Fruit fly (Drosophila melanogaster) whole organism, embryonic: ENCODE data around the gene Ipo9.

Source experiments
- BEAF-32 ChIP-seq: fragments of 200-800 bp; sonication (Bioruptor generic); optimal IDR thresholded peaks from 3 replicates; lab custom pipeline; 2017; ENCODE audit warnings: missing biosample characterization, missing genetic modification characterization, mild to moderate bottlenecking, moderate library complexity, missing genetic modification reagents
- C15 ChIP-seq: fragments of 200-800 bp; sonication (Bioruptor generic); IDR thresholded peaks from 3 replicates; pipeline ENCODE4 v1.3.6; 2022; ENCODE audit warnings: missing biosample characterization, missing genetic modification characterization
- CG11695 ChIP-seq: fragments of 200-800 bp; sonication (Bioruptor generic); IDR thresholded peaks from 3 replicates; pipeline ENCODE4 v1.3.6; 2022; ENCODE audit warnings: missing biosample characterization, missing genetic modification characterization
- CG13287 ChIP-seq: fragments of 200-800 bp; sonication (Bioruptor generic); IDR thresholded peaks from 2 replicates; pipeline ENCODE4 v1.3.6; 2022; ENCODE audit warnings: missing biosample characterization, missing genetic modification characterization; ENCODE audit not compliant: partially characterized antibody
- CG13424 ChIP-seq: fragments of 200-800 bp; sonication (Bioruptor generic); optimal IDR thresholded peaks from 2 replicates; lab custom pipeline; 2019; ENCODE audit warnings: missing biosample characterization, mild to moderate bottlenecking, missing genetic modification characterization, moderate library complexity
- CG15514 ChIP-seq: fragments of 200-800 bp; sonication (Bioruptor generic); optimal IDR thresholded peaks from 3 replicates; lab custom pipeline; 2017; ENCODE audit warnings: missing biosample characterization, missing genetic modification characterization, mild to moderate bottlenecking, moderate library complexity, missing genetic modification reagents
- CG16813 ChIP-seq: fragments of 200-800 bp; sonication (Bioruptor generic); IDR thresholded peaks from 3 replicates; pipeline ENCODE4 v1.3.6; 2022; ENCODE audit warnings: missing biosample characterization, missing genetic modification characterization; ENCODE audit not compliant: partially characterized antibody
- CG16863 ChIP-seq: fragments of 200-800 bp; sonication (Bioruptor generic); optimal IDR thresholded peaks from 3 replicates; lab custom pipeline; 2016; ENCODE audit warnings: missing biosample characterization, missing genetic modification characterization
- CG17802 ChIP-seq: fragments of 200-800 bp; sonication (Bioruptor generic); optimal IDR thresholded peaks from 2 replicates; lab custom pipeline; 2018; ENCODE audit warnings: missing biosample characterization, mild to moderate bottlenecking, missing genetic modification characterization, moderate library complexity
- CG2202 ChIP-seq: fragments of 200-800 bp; sonication (Bioruptor generic); optimal IDR thresholded peaks from 2 replicates; lab custom pipeline; 2018; ENCODE audit warnings: missing biosample characterization, mild to moderate bottlenecking, missing genetic modification characterization
- CG2678 ChIP-seq: fragments of 200-800 bp; sonication (Bioruptor generic); optimal IDR thresholded peaks from 3 replicates; lab custom pipeline; 2019; ENCODE audit warnings: missing biosample characterization, mild to moderate bottlenecking, missing genetic modification characterization, moderate library complexity
- CG6791 ChIP-seq: fragments of 200-800 bp; sonication (Bioruptor generic); IDR thresholded peaks from 3 replicates; pipeline ENCODE4 v1.3.6; 2022; ENCODE audit warnings: missing biosample characterization, missing genetic modification characterization; ENCODE audit not compliant: partially characterized antibody
- CG7928 ChIP-seq: fragments of 200-800 bp; sonication (Bioruptor generic); optimal IDR thresholded peaks from 2 replicates; lab custom pipeline; 2017; ENCODE audit warnings: missing biosample characterization, mild to moderate bottlenecking, missing genetic modification characterization
- CG7963 ChIP-seq: fragments of 200-800 bp; sonication (Bioruptor generic); IDR thresholded peaks from 3 replicates; pipeline ENCODE4 v1.3.6; 2022; ENCODE audit warnings: missing biosample characterization, missing genetic modification characterization; ENCODE audit not compliant: partially characterized antibody
- CG9215 ChIP-seq: fragments of 200-800 bp; sonication (Bioruptor generic); IDR thresholded peaks from 2 replicates; pipeline ENCODE4 v1.3.6; 2022; ENCODE audit warnings: missing biosample characterization, missing genetic modification characterization
- CG9727 ChIP-seq: fragments of 200-800 bp; sonication (Bioruptor generic); optimal IDR thresholded peaks from 3 replicates; lab custom pipeline; 2017; ENCODE audit warnings: missing biosample characterization, mild to moderate bottlenecking, missing genetic modification characterization
- Chrac-16 ChIP-seq: fragments of 200-800 bp; sonication (Bioruptor generic); optimal IDR thresholded peaks from 3 replicates; lab custom pipeline; 2016; ENCODE audit warnings: missing biosample characterization, missing genetic modification characterization
- Ets65A ChIP-seq: fragments of 200-800 bp; sonication (Bioruptor generic); peaks from one replicate; lab custom pipeline; 2016; ENCODE audit warnings: missing biosample characterization, missing genetic modification characterization
- Ets97D ChIP-seq: fragments of 200-800 bp; sonication (Bioruptor generic); optimal IDR thresholded peaks from 3 replicates; lab custom pipeline; 2016; ENCODE audit warnings: missing biosample characterization, missing genetic modification characterization
- Gug ChIP-seq: fragments of 200-800 bp; sonication (Bioruptor generic); IDR thresholded peaks from 4 replicates; pipeline ENCODE4 v1.3.6; 2022; ENCODE audit warnings: missing biosample characterization, missing genetic modification characterization
- Hand ChIP-seq: fragments of 200-800 bp; sonication (Bioruptor generic); optimal IDR thresholded peaks from 2 replicates; lab custom pipeline; 2017; ENCODE audit warnings: mild to moderate bottlenecking, missing biosample characterization, missing genetic modification reagents, missing genetic modification characterization
- Hr3 ChIP-seq: fragments of 200-800 bp; sonication (Bioruptor generic); optimal IDR thresholded peaks from 3 replicates; lab custom pipeline; 2016; ENCODE audit warnings: missing biosample characterization, missing genetic modification characterization
- Hr78 ChIP-seq, 2 experiments: fragments of 200-800 bp in 1 of 2; fragments of >200 bp in 1 of 2; sonication (Bioruptor generic) in 1 of 2; optimal IDR thresholded peaks; 2 replicates each; lab custom pipeline; 2017 to 2019; ENCODE audit warnings: missing biosample characterization in 2 of 2, missing genetic modification characterization in 2 of 2, mild to moderate bottlenecking in 1 of 2, moderate library complexity in 1 of 2
- MESR4 ChIP-seq: fragments of 200-800 bp; sonication (Bioruptor generic); optimal IDR thresholded peaks from 2 replicates; lab custom pipeline; 2018; ENCODE audit warnings: missing biosample characterization, mild to moderate bottlenecking, missing genetic modification characterization, moderate library complexity
- Max ChIP-seq: fragments of 200-800 bp; sonication (Bioruptor generic); optimal IDR thresholded peaks from 2 replicates; lab custom pipeline; 2016; ENCODE audit warnings: missing biosample characterization, mild to moderate bottlenecking, missing genetic modification characterization
- Nf-YB ChIP-seq: fragments of 200-800 bp; sonication (Bioruptor generic); optimal IDR thresholded peaks from 3 replicates; lab custom pipeline; 2019; ENCODE audit warnings: missing biosample characterization, mild to moderate bottlenecking, missing genetic modification characterization, moderate library complexity
- Sry-β ChIP-seq: fragments of 200-800 bp; sonication (Bioruptor generic); optimal IDR thresholded peaks from 2 replicates; lab custom pipeline; 2018; ENCODE audit warnings: missing biosample characterization, mild to moderate bottlenecking, missing genetic modification characterization, moderate library complexity
- YL-1 ChIP-seq: fragments of 200-800 bp; sonication (Bioruptor generic); optimal IDR thresholded peaks from 3 replicates; lab custom pipeline; 2017; ENCODE audit warnings: missing biosample characterization, mild to moderate bottlenecking, missing genetic modification characterization
- ara ChIP-seq: fragments of 200-800 bp; sonication (Bioruptor generic); IDR thresholded peaks from 2 replicates; pipeline ENCODE4 v1.3.6; 2022; ENCODE audit warnings: missing biosample characterization, missing genetic modification characterization
- chif ChIP-seq, 2 experiments: fragments of 200-800 bp; sonication (Bioruptor generic); optimal IDR thresholded peaks; 3 replicates each; lab custom pipeline; 2016; ENCODE audit warnings: missing biosample characterization in 2 of 2, missing genetic modification characterization in 2 of 2
- chinmo ChIP-seq: fragments of 200-800 bp; sonication (Bioruptor generic); IDR thresholded peaks from 4 replicates; pipeline ENCODE4 v1.3.6; 2022; ENCODE audit warnings: missing biosample characterization, missing genetic modification characterization; ENCODE audit not compliant: partially characterized antibody
- cwo ChIP-seq: fragments of 200-800 bp; sonication (Bioruptor generic); optimal IDR thresholded peaks from 3 replicates; lab custom pipeline; 2017; ENCODE audit warnings: missing biosample characterization, missing genetic modification characterization, mild to moderate bottlenecking, moderate library complexity, missing genetic modification reagents
- esg ChIP-seq: fragments of 200-800 bp; sonication (Bioruptor generic); conservative IDR thresholded peaks from 2 replicates; pipeline ENCODE4 v1.3.6; 2022; ENCODE audit warnings: missing biosample characterization, missing genetic modification characterization
- hkb ChIP-seq, 2 experiments: fragments of 200-800 bp in 1 of 2; fragments of >200 bp in 1 of 2; sonication (Bioruptor generic) in 1 of 2; IDR thresholded peaks in 1 of 2; optimal IDR thresholded peaks in 1 of 2; 2 replicates each; pipeline versions ENCODE4 v1.3.6 to Lab custom; 2017 to 2022; ENCODE audit warnings: missing biosample characterization in 1 of 2, missing genetic modification characterization in 1 of 2
- inv ChIP-seq: fragments of 200-800 bp; sonication (Bioruptor generic); IDR thresholded peaks from 2 replicates; pipeline ENCODE4 v1.3.6; 2022; ENCODE audit warnings: missing biosample characterization, missing genetic modification characterization; ENCODE audit not compliant: partially characterized antibody
- klu ChIP-seq: fragments of 200-800 bp; sonication (Bioruptor generic); IDR thresholded peaks from 2 replicates; pipeline ENCODE4 v1.3.6; 2022; ENCODE audit warnings: missing biosample characterization, missing genetic modification characterization
- org-1 ChIP-seq: fragments of 200-800 bp; sonication (Bioruptor generic); optimal IDR thresholded peaks from 2 replicates; lab custom pipeline; 2017; ENCODE audit warnings: missing biosample characterization, missing genetic modification characterization
- pfk ChIP-seq: fragments of 200-800 bp; sonication (Bioruptor generic); optimal IDR thresholded peaks from 2 replicates; lab custom pipeline; 2018; ENCODE audit warnings: missing biosample characterization, mild to moderate bottlenecking, missing genetic modification characterization, moderate library complexity
- phol ChIP-seq: fragments of 200-800 bp; sonication (Bioruptor generic); optimal IDR thresholded peaks from 3 replicates; lab custom pipeline; 2018; ENCODE audit warnings: missing biosample characterization, mild to moderate bottlenecking, missing genetic modification characterization, moderate library complexity
- pzg ChIP-seq: fragments of 200-800 bp; sonication (Bioruptor generic); optimal IDR thresholded peaks from 3 replicates; lab custom pipeline; 2018; ENCODE audit warnings: missing biosample characterization, mild to moderate bottlenecking, missing genetic modification characterization, moderate library complexity
- rib ChIP-seq: fragments of 200-800 bp; sonication (Bioruptor generic); IDR thresholded peaks from 2 replicates; pipeline ENCODE4 v1.3.6; 2022; ENCODE audit warnings: missing biosample characterization, missing genetic modification characterization
- slp2 ChIP-seq: fragments of 200-800 bp; sonication (Bioruptor generic); optimal IDR thresholded peaks from 2 replicates; lab custom pipeline; 2016; ENCODE audit warnings: missing biosample characterization, missing genetic modification characterization
- sob ChIP-seq: fragments of 200-800 bp; sonication (Bioruptor generic); IDR thresholded peaks from 2 replicates; pipeline ENCODE4 v1.3.6; 2022; ENCODE audit warnings: missing biosample characterization, missing genetic modification characterization
- tx ChIP-seq: fragments of 200-800 bp; sonication (Bioruptor generic); optimal IDR thresholded peaks from 2 replicates; lab custom pipeline; 2016; ENCODE audit warnings: missing biosample characterization, missing genetic modification characterization
- yki ChIP-seq: fragments of >200 bp; optimal IDR thresholded peaks from 3 replicates; lab custom pipeline; 2018
- zen ChIP-seq: fragments of 200-800 bp; sonication (Bioruptor generic); optimal IDR thresholded peaks from 3 replicates; lab custom pipeline; 2018; ENCODE audit warnings: missing biosample characterization, mild to moderate bottlenecking, missing genetic modification characterization, moderate library complexity
- zen2 ChIP-seq: fragments of 200-800 bp; sonication (Bioruptor generic); IDR thresholded peaks from 3 replicates; pipeline ENCODE4 v1.3.6; 2022; ENCODE audit warnings: missing biosample characterization, missing genetic modification characterization; ENCODE audit not compliant: partially characterized antibody

Gene Ipo9

DNA sequence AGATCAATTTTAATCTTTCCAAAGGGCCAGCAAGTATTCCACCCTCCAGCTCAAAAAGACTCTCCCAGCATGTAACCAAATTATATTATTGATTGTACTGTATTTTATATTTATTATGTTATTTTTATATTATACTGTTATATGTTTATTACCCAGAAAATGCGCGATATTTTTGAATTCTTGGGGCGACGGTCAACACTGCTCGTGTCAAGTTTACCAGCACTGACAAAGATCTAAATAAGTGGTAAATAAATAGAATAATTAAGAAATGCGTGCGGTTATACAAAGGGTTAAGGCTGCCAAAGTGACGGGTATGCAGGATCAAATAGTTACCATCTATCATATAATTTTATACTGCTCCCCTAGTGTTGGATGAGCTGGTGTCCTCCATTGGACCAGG, 17.5 kb downstream of the Ipo9 start, which contains the start of gene Dtd (continued):
- no peak for TF ChIP-seq zen (tag; lab: Kevin White, UChicago)
- TF ChIP-seq chif (GFP tag; optimal IDR thresholded peaks at IDR 0.05; lab: Kevin White, UChicago): no peak
- TF ChIP-seq pzg: peak; percentile 25
- no peak for TF ChIP-seq CG9727 (GFP tag; lab: Kevin White, UChicago)
- TF ChIP-seq chinmo (GFP tag; lab: Robert Waterston, UW): 0 out of 4 replicates have a peak, but pooled peaks have one; percentile 22
- no peak for TF ChIP-seq esg (GFP tag; lab: Robert Waterston, UW)
- no peak for TF ChIP-seq cwo
- TF ChIP-seq CG7963 (GFP tag; lab: Robert Waterston, UW): no peak
- 0 out of 2 replicates have a peak, but pooled peaks have one; percentile 8 for TF ChIP-seq sob (GFP tag; lab: Robert Waterston, UW)
- no peak for TF ChIP-seq inv
- no peak for TF ChIP-seq CG17802 (tag; lab: Kevin White, UChicago)
- TF ChIP-seq Hr78 (GFP tag; optimal IDR thresholded peaks at IDR 0.05; lab: Kevin White, UChicago): no peak
- no peak for TF ChIP-seq hkb (optimal IDR thresholded peaks at IDR 0.05; lab: Kevin White, UChicago)
- no peak for TF ChIP-seq hkb (GFP tag; IDR thresholded peaks at IDR 0.05; lab: Robert Waterston, UW)
- TF ChIP-seq CG2678 (tag; lab: Kevin White, UChicago): no peak
- no peak for TF ChIP-seq tx (GFP tag; lab: Kevin White, UChicago)
- TF ChIP-seq C15: no peak
- TF ChIP-seq klu (GFP tag; lab: Robert Waterston, UW): no peak
- no peak for TF ChIP-seq slp2 (GFP tag; lab: Kevin White, UChicago)
- peak; percentile 7 for TF ChIP-seq YL-1 (GFP tag; lab: Kevin White, UChicago)
- TF ChIP-seq CG9215 (GFP tag; lab: Robert Waterston, UW): no peak
- no peak for TF ChIP-seq Hand (GFP tag; lab: Kevin White, UChicago)
- no peak for TF ChIP-seq CG6791 (GFP tag; lab: Robert Waterston, UW)
- no peak for TF ChIP-seq CG7928 (GFP tag; lab: Kevin White, UChicago)
- TF ChIP-seq zen2 (GFP tag; lab: Robert Waterston, UW): no peak
- TF ChIP-seq ara (GFP tag; lab: Robert Waterston, UW): no peak
- TF ChIP-seq CG16863: no peak
- TF ChIP-seq rib (GFP tag; lab: Robert Waterston, UW): no peak
- TF ChIP-seq pfk (GFP tag; lab: Kevin White, UChicago): no peak
- TF ChIP-seq Hr3 (GFP tag; lab: Kevin White, UChicago): no peak
- TF ChIP-seq org-1: no peak
- TF ChIP-seq, all 482 proteins: peak for 19

DNA sequence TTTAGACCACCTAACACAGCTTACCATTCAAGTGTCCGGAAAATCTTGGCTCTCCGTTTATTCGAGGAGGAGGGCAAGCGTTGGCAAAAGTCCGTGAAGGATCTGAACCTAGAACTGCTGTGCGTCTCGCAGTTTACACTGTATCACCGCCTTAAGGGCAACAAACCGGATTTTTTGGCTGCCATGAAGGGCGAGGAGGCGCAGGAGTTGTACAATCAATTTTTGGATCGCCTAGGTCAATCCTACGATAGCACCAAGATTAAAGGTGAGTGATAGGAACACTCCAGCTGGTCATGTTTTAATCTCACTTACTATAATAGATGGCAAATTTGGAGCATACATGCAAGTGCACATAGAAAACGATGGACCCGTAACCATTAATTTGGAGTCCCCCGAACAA, 18.0 kb downstream of the Ipo9 start:
- TF ChIP-seq zen (tag; lab: Kevin White, UChicago) (no peak), Chrac-16 (GFP tag; lab: Kevin White, UChicago) (no peak), Ets65A (GFP tag; lab: Kevin White, UChicago) (peak; percentile 58), Gug (GFP tag; lab: Robert Waterston, UW) (no peak), inv (no peak)

DNA sequence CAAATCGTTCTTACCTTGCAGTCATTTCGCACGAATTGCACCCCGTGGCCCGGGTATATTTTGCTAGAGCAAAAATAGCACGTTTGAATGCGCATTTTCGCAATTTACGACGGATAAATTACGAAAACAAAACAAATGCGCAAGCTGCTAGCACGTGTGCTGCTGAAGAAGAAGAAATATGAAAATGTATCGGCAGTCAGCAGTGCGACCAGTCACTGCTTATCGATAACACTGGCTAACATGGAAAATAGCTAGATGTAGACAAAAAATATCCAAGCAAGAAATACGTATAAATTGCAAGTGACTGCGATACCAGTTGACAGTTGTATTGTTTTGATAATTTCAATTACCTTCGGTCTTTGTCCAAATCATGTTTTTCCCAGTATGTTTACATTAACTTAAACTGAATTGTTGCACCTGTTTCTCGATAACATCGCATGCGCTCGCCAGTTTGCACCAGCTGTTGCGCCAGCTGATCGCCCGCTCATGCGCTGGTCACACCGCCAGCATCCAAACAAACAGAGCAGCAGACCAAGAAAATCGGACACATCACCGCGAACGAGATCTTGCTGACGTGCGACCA, 19.2 kb downstream of the Ipo9 start, which contains the start of the genes RpL24-like and CG5276:
TSS of gene RpL24-like (minus strand) at position 188 of the 583 bp plus-strand sequence.
TSS of gene CG5276 (plus strand) at position 344 of the 583 bp plus-strand sequence.
- peak; percentile 94 for TF ChIP-seq Max (GFP tag; lab: Kevin White, UChicago)
- peak; percentile 65 for TF ChIP-seq CG16813 (GFP tag; lab: Robert Waterston, UW)
- TF ChIP-seq Nf-YB: peak; percentile 9
- peak; percentile 77 for TF ChIP-seq BEAF-32 (GFP tag; lab: Kevin White, UChicago)
- no peak for TF ChIP-seq CG11695 (GFP tag; lab: Robert Waterston, UW)
- TF ChIP-seq CG15514: peak; percentile 60
- TF ChIP-seq CG13424 (tag; lab: Kevin White, UChicago): peak; percentile 13
- no peak for TF ChIP-seq yki (lab: Kevin White, UChicago)
- peak; percentile 68 for TF ChIP-seq hkb (optimal IDR thresholded peaks at IDR 0.05; lab: Kevin White, UChicago)
- no peak for TF ChIP-seq hkb (GFP tag; IDR thresholded peaks at IDR 0.05; lab: Robert Waterston, UW)
- peak; percentile 58 for TF ChIP-seq phol (tag; lab: Kevin White, UChicago)
- peak; percentile 59 for TF ChIP-seq Ets97D (GFP tag; lab: Kevin White, UChicago)
- TF ChIP-seq MESR4: peak; percentile 86
- no peak for TF ChIP-seq CG2202 (tag; lab: Kevin White, UChicago)
- TF ChIP-seq CG13287 (GFP tag; lab: Robert Waterston, UW): peak; percentile 77
- TF ChIP-seq Sry-β (GFP tag; lab: Kevin White, UChicago): peak; percentile 84
